Worm (Caenorhabditis elegans) whole organism, mixed stage, embryonic: ENCODE results near the gene alkb-1.
"Not testable (repeated sequence)": the region's sequence is repeated elsewhere in the genome, so short reads cannot be mapped to it uniquely, and the experiment has no call there.

ENCODE experiments used
- bed-3 ChIP-seq: fragments of 200-800 bp; sonication (Bioruptor generic); optimal IDR thresholded peaks from 3 replicates; lab custom pipeline; 2018; ENCODE audit warnings: mild to moderate bottlenecking, missing genetic modification characterization, moderate library complexity, missing compliant biosample characterization
- blmp-1 ChIP-seq: fragments of 150-350 bp; optimal IDR thresholded peaks from 2 replicates; lab custom pipeline; 2014; ENCODE audit warnings: missing biosample characterization, missing genetic modification characterization
- ceh-43 ChIP-seq: fragments of 200-800 bp; sonication (Bioruptor generic); optimal IDR thresholded peaks from 2 replicates; lab custom pipeline; 2018; ENCODE audit warnings: mild to moderate bottlenecking, missing genetic modification characterization, moderate library complexity, missing compliant biosample characterization
- ceh-83 ChIP-seq: fragments of 200-800 bp; sonication (Bioruptor generic); optimal IDR thresholded peaks from 2 replicates; lab custom pipeline; 2018; ENCODE audit warnings: mild to moderate bottlenecking, missing genetic modification characterization, missing compliant biosample characterization
- ces-1 ChIP-seq: fragments of 150-350 bp; optimal IDR thresholded peaks from 2 replicates; lab custom pipeline; 2014; ENCODE audit warnings: missing biosample characterization, missing genetic modification reagents, missing genetic modification characterization
- cnd-1 ChIP-seq: fragments of 200-800 bp; sonication (Bioruptor generic); optimal IDR thresholded peaks from 2 replicates; lab custom pipeline; 2018; ENCODE audit warnings: mild to moderate bottlenecking, missing genetic modification characterization, missing compliant biosample characterization
- drap-1 ChIP-seq: fragments of 200-800 bp; sonication (Bioruptor generic); optimal IDR thresholded peaks from 3 replicates; lab custom pipeline; 2018; ENCODE audit warnings: mild to moderate bottlenecking, missing genetic modification characterization, missing compliant biosample characterization
- elt-3 ChIP-seq: fragments of 150-350 bp; optimal IDR thresholded peaks from 2 replicates; lab custom pipeline; 2014; ENCODE audit warnings: missing biosample characterization, missing genetic modification characterization
- hlh-1 ChIP-seq: fragments of 150-350 bp; optimal IDR thresholded peaks from 2 replicates; lab custom pipeline; 2014; ENCODE audit warnings: missing biosample characterization, missing genetic modification reagents, missing genetic modification characterization
- lin-13 ChIP-seq: fragments of 150-350 bp; optimal IDR thresholded peaks from 2 replicates; lab custom pipeline; 2014; ENCODE audit warnings: missing biosample characterization, missing genetic modification characterization
- lsy-2 ChIP-seq: fragments of 150-350 bp; optimal IDR thresholded peaks from 2 replicates; lab custom pipeline; 2014; ENCODE audit warnings: missing biosample characterization, missing genetic modification characterization
- mep-1 ChIP-seq: fragments of 150-350 bp; optimal IDR thresholded peaks from 2 replicates; lab custom pipeline; 2017; ENCODE audit warnings: missing biosample characterization, missing genetic modification reagents, missing genetic modification characterization, inconsistent platforms
- mls-2 ChIP-seq: sonication (generic microtip); optimal IDR thresholded peaks from 2 replicates; lab custom pipeline; 2016; ENCODE audit warnings: mild to moderate bottlenecking, missing genetic modification characterization, moderate library complexity, missing compliant biosample characterization
- nhr-12 ChIP-seq: fragments of 150-350 bp; optimal IDR thresholded peaks from 2 replicates; lab custom pipeline; 2014; ENCODE audit warnings: missing biosample characterization, missing genetic modification characterization
- nhr-2 ChIP-seq: fragments of 150-350 bp; optimal IDR thresholded peaks from 2 replicates; lab custom pipeline; 2014; ENCODE audit warnings: missing biosample characterization, missing genetic modification characterization
- nhr-237 ChIP-seq: fragments of 150-350 bp; optimal IDR thresholded peaks from 2 replicates; lab custom pipeline; 2014; ENCODE audit warnings: missing biosample characterization, missing genetic modification characterization
- nhr-28 ChIP-seq: fragments of 150-350 bp; optimal IDR thresholded peaks from 2 replicates; lab custom pipeline; 2014; ENCODE audit warnings: missing biosample characterization, missing genetic modification characterization
- nhr-76 ChIP-seq: sonication (generic microtip); optimal IDR thresholded peaks from 2 replicates; lab custom pipeline; 2017; ENCODE audit warnings: missing biosample characterization, missing genetic modification characterization
- pha-4 ChIP-seq: fragments of 150-350 bp; optimal IDR thresholded peaks from 2 replicates; lab custom pipeline; 2018; ENCODE audit warnings: missing biosample characterization, missing genetic modification reagents, missing genetic modification characterization
- sem-2 ChIP-seq: fragments of 200-800 bp; sonication (Bioruptor generic); optimal IDR thresholded peaks from 2 replicates; lab custom pipeline; 2018; ENCODE audit warnings: mild to moderate bottlenecking, missing genetic modification characterization, missing compliant biosample characterization
- snpc-4 ChIP-seq: fragments of 150-350 bp; optimal IDR thresholded peaks from 2 replicates; lab custom pipeline; 2014; ENCODE audit warnings: missing biosample characterization, missing genetic modification characterization
- sptf-1 ChIP-seq: sonication (generic microtip); optimal IDR thresholded peaks from 2 replicates; lab custom pipeline; 2017; ENCODE audit warnings: mild to moderate bottlenecking, missing genetic modification characterization, moderate library complexity, missing compliant biosample characterization
- unc-120 ChIP-seq: sonication (generic microtip); optimal IDR thresholded peaks from 2 replicates; lab custom pipeline; 2017; ENCODE audit warnings: missing genetic modification characterization, missing compliant biosample characterization; ENCODE audit not compliant: poor library complexity, severe bottlenecking
- unc-62 ChIP-seq: fragments of 150-350 bp; optimal IDR thresholded peaks from 2 replicates; lab custom pipeline; 2014; ENCODE audit warnings: missing biosample characterization, missing genetic modification reagents, missing genetic modification characterization
- zip-8 ChIP-seq: fragments of 150-350 bp; optimal IDR thresholded peaks from 2 replicates; lab custom pipeline; 2014; ENCODE audit warnings: missing biosample characterization, missing genetic modification characterization
- ztf-11 ChIP-seq: fragments of 150-350 bp; optimal IDR thresholded peaks from 2 replicates; lab custom pipeline; 2014; ENCODE audit warnings: missing biosample characterization, missing genetic modification characterization

Gene alkb-1

ce11 chrII:1441479-1441878 is 29.3 kb downstream of the alkb-1 start:
- TF ChIP-seq mep-1 (tag; lab: Kevin White, UChicago) = no peak
- no peak for TF ChIP-seq ces-1 (GFP tag; lab: Kevin White, UChicago)
- no peak for TF ChIP-seq sem-2 (GFP tag; lab: Kevin White, UChicago)
- no peak for TF ChIP-seq nhr-28
- TF ChIP-seq ztf-11 = no peak
- no peak for TF ChIP-seq zip-8 (tag; lab: Kevin White, UChicago)
- TF ChIP-seq nhr-2 = no peak
- TF ChIP-seq ceh-43 (GFP tag; lab: Kevin White, UChicago) = no peak
- TF ChIP-seq nhr-12 = no peak
- TF ChIP-seq sptf-1 (tag; lab: Kevin White, UChicago) = no peak
- no peak for TF ChIP-seq drap-1

ce11 chrII:1444911-1445310 is 32.7 kb downstream of the alkb-1 start, which contains the start of gene scl-17:
TSS of gene scl-17 (plus strand) at chrII:1445211.
- TF ChIP-seq unc-62 (GFP tag; lab: Kevin White, UChicago) (no peak), lsy-2 (tag; lab: Kevin White, UChicago) (no peak), nhr-76 (tag; lab: Kevin White, UChicago) (no peak), snpc-4 (tag; lab: Kevin White, UChicago) (no peak), ceh-43 (GFP tag; lab: Kevin White, UChicago) (no peak), drap-1 (no peak), cnd-1 (tag; lab: Kevin White, UChicago) (no peak), nhr-12 (no peak), nhr-28 (no peak), bed-3 (GFP tag; lab: Kevin White, UChicago) (no peak), ceh-83 (no peak), sem-2 (GFP tag; lab: Kevin White, UChicago) (no peak), pha-4 (no peak), ces-1 (GFP tag; lab: Kevin White, UChicago) (no peak), elt-3 (tag; lab: Kevin White, UChicago) (no peak), hlh-1 (tag; lab: Kevin White, UChicago) (no peak), unc-120 (tag; lab: Kevin White, UChicago) (no peak)

ce11 chrII:1446696-1447293 is 34.6 kb downstream of the alkb-1 start, which contains the start of gene Y51H7C.12:
TSS of gene Y51H7C.12 (minus strand) at chrII:1446746.
- not testable (repeated sequence) for TF ChIP-seq mls-2; nhr-28; nhr-237 (tag; lab: Kevin White, UChicago)
- TF ChIP-seq, all 35 proteins: peak for 0; not testable (repeated sequence) for 35

ce11 chrII:1466448-1466847 is 54.2 kb downstream of the alkb-1 start, which contains the start of gene Y51H7C.13:
TSS of gene Y51H7C.13 (minus strand) at chrII:1466548.
- TF ChIP-seq blmp-1 (tag; lab: Kevin White, UChicago) = no peak

- TF ChIP-seq nhr-28; ceh-43 (GFP tag; lab: Kevin White, UChicago); lin-13: not testable (repeated sequence)
Measured at ce11 chrII:1467711-1468110, 55.5 kb downstream of the alkb-1 start, which contains the start of gene Y51H7C.1. TSS of gene Y51H7C.1 (plus strand) at chrII:1467727.
